Fruit fly (Drosophila melanogaster): ENCODE measurements around the gene Dhrs4.

The Dhrs4 gene

DNA sequence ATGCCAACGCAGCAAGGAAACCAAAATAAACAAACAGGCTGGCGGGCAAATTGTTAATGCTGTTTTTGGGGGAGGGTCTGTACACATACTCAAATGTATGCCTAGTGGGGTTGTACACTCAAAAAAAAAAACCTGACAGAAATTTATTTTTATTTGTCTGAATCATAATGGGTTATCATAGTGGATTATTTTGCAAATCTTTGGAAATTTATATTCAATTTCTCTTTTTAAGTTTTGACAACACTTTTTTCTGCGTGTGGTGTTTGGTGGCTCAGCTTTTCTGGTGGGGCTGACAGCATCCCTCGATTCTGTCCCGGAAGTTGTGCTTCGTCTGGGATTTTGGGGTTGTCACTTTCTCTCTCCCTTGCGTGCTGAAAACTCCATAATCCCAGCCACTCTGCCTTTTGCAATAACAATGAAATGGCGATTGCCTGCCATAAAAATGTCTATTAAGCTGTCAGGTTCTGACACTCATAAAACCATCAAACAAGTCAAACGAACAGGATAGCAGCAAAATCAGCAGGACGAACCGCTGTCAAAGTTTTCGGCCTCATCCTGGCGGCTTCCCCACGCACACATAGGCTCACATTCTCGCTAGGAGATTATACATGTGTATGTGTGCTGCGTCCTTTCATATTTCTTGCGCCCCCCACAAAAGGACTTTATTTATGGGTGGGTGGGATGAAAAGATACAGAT is 13.6 kb upstream of the Dhrs4 start (continued):
- no peak for TF ChIP-seq CG15073 (GFP tag; optimal IDR thresholded peaks at IDR 0.05)
- TF ChIP-seq CG10321 (GFP tag; IDR thresholded peaks at IDR 0.05) = peak; percentile 41; the same call in 1 of the 2 replicates
- peak; percentile 74; the same call in 1 of the 2 replicates for TF ChIP-seq rib (GFP tag; IDR thresholded peaks at IDR 0.05)
- no peak for TF ChIP-seq cad (GFP tag; optimal IDR thresholded peaks at IDR 0.05)
- no peak for TF ChIP-seq CG9215 (GFP tag; IDR thresholded peaks at IDR 0.05)
- TF ChIP-seq Mes4 (GFP tag; optimal IDR thresholded peaks at IDR 0.05) = peak; percentile 30
- peak; percentile 69 for TF ChIP-seq B-H2 (GFP tag; optimal IDR thresholded peaks at IDR 0.05)
- peak; percentile 17 for TF ChIP-seq CG3995 (GFP tag; optimal IDR thresholded peaks at IDR 0.05)
- TF ChIP-seq exex (tag; optimal IDR thresholded peaks at IDR 0.05) = peak; percentile 52
- peak; percentile 79 for TF ChIP-seq her (GFP tag; optimal IDR thresholded peaks at IDR 0.05)
- TF ChIP-seq CG2120 (GFP tag; optimal IDR thresholded peaks at IDR 0.05) = peak; percentile 91
- no peak; the same call in 2 of the 3 replicates for TF ChIP-seq CG34422 (GFP tag; IDR thresholded peaks at IDR 0.05)
- TF ChIP-seq dmrt99B (tag; optimal IDR thresholded peaks at IDR 0.05) = peak; percentile 81
- TF ChIP-seq bowl (GFP tag; IDR thresholded peaks at IDR 0.05) = 0 out of 2 replicates have a peak, but pooled peaks have one; percentile 21
- TF ChIP-seq MBD-R2 (GFP tag; IDR thresholded peaks at IDR 0.05) = peak; percentile 66
- TF ChIP-seq Lhr (GFP tag; optimal IDR thresholded peaks at IDR 0.05) = peak; percentile 6
- peak; percentile 67 for TF ChIP-seq pum (GFP tag; optimal IDR thresholded peaks at IDR 0.05)
- no peak for TF ChIP-seq sens-2 (GFP tag; IDR thresholded peaks at IDR 0.05)
- TF ChIP-seq mirr (GFP tag; optimal IDR thresholded peaks at IDR 0.05) = peak; percentile 20
- peak; percentile 70 for TF ChIP-seq ssp (GFP tag; IDR thresholded peaks at IDR 0.05)
- peak; percentile 89 for TF ChIP-seq Hmr (GFP tag; optimal IDR thresholded peaks at IDR 0.05)
- TF ChIP-seq Dip3 (GFP tag; optimal IDR thresholded peaks at IDR 0.05) = peak; percentile 59
- peak; percentile 54 for TF ChIP-seq CG8089 (GFP tag; optimal IDR thresholded peaks at IDR 0.05)
- TF ChIP-seq CG8924 (tag; optimal IDR thresholded peaks at IDR 0.05) = no peak
- no peak for TF ChIP-seq CTCF (GFP tag; optimal IDR thresholded peaks at IDR 0.05)
- peak in 1 of 2 experiments; percentile 19 for TF ChIP-seq crp (GFP tag; optimal IDR thresholded peaks at IDR 0.05)
- peak; percentile 55 for TF ChIP-seq CG10267 (tag; optimal IDR thresholded peaks at IDR 0.05)
- no peak for TF ChIP-seq yki (optimal IDR thresholded peaks at IDR 0.05)
- TF ChIP-seq CG9609 (GFP tag; optimal IDR thresholded peaks at IDR 0.05) = peak; percentile 73
- peak; percentile 93 for TF ChIP-seq Ets65A (GFP tag)
- peak; percentile 76 for TF ChIP-seq cwo (GFP tag; optimal IDR thresholded peaks at IDR 0.05)
- peak; percentile 75 for TF ChIP-seq Antp (GFP tag; optimal IDR thresholded peaks at IDR 0.05)
- TF ChIP-seq Hand (GFP tag; optimal IDR thresholded peaks at IDR 0.05) = peak; percentile 84
- no peak for TF ChIP-seq hbn (GFP tag; IDR thresholded peaks at IDR 0.05; ENCODE audit: partially characterized antibody)
- no peak for TF ChIP-seq sqz (GFP tag; optimal IDR thresholded peaks at IDR 0.05)
- no peak for TF ChIP-seq CG14860 (GFP tag; IDR thresholded peaks at IDR 0.05; ENCODE audit: partially characterized antibody)
- TF ChIP-seq sisA (GFP tag; IDR thresholded peaks at IDR 0.05) = peak; percentile 82; the same call in 1 of the 2 replicates
- peak; percentile 49 for TF ChIP-seq CG8944 (GFP tag; optimal IDR thresholded peaks at IDR 0.05)
- peak; percentile 70 for TF ChIP-seq Rx (GFP tag; IDR thresholded peaks at IDR 0.05)
- TF ChIP-seq tgo (GFP tag; IDR thresholded peaks at IDR 0.05) = peak; percentile 88
- TF ChIP-seq H15 (GFP tag; IDR thresholded peaks at IDR 0.05) = peak; percentile 77
- TF ChIP-seq CG8281 (tag; optimal IDR thresholded peaks at IDR 0.05) = peak; percentile 47
- TF ChIP-seq MESR4 (GFP tag; optimal IDR thresholded peaks at IDR 0.05) = no peak
- no peak for TF ChIP-seq Sox100B (GFP tag; optimal IDR thresholded peaks at IDR 0.05)
- peak; percentile 73 for TF ChIP-seq CG4820 (GFP tag; optimal IDR thresholded peaks at IDR 0.05)
- TF ChIP-seq eyg (GFP tag; optimal IDR thresholded peaks at IDR 0.05) = peak; percentile 17
- peak; percentile 65 for TF ChIP-seq CG16863 (GFP tag; optimal IDR thresholded peaks at IDR 0.05)
- peak; percentile 58; the same call in 1 of the 2 replicates for TF ChIP-seq Poxn (GFP tag; IDR thresholded peaks at IDR 0.05)
- TF ChIP-seq CG5953 (GFP tag; IDR thresholded peaks at IDR 0.05) = peak; percentile 77
- TF ChIP-seq Atf6 (GFP tag; IDR thresholded peaks at IDR 0.05) = peak; percentile 86
- TF ChIP-seq CG43689 (GFP tag; IDR thresholded peaks at IDR 0.05) = no peak; the same call in none of the 2 replicates
